Worm (Caenorhabditis elegans): ENCODE results near the gene col-166.

ce11 chrX:6248778-6249658 is 30.8 kb upstream of the col-166 start:
- TF ChIP-seq him-1 (tag; optimal IDR thresholded peaks at IDR 0.05): no peak
- TF ChIP-seq dao-5 (tag; optimal IDR thresholded peaks at IDR 0.05): no peak

Measured in whole organism, L4/young adult.